Worm (Caenorhabditis elegans): ENCODE results near the gene F21C10.9.
A peak's percentile ranks its signal among the peaks of the same experiment; 100 is the strongest.

The F21C10.9 gene

DNA sequence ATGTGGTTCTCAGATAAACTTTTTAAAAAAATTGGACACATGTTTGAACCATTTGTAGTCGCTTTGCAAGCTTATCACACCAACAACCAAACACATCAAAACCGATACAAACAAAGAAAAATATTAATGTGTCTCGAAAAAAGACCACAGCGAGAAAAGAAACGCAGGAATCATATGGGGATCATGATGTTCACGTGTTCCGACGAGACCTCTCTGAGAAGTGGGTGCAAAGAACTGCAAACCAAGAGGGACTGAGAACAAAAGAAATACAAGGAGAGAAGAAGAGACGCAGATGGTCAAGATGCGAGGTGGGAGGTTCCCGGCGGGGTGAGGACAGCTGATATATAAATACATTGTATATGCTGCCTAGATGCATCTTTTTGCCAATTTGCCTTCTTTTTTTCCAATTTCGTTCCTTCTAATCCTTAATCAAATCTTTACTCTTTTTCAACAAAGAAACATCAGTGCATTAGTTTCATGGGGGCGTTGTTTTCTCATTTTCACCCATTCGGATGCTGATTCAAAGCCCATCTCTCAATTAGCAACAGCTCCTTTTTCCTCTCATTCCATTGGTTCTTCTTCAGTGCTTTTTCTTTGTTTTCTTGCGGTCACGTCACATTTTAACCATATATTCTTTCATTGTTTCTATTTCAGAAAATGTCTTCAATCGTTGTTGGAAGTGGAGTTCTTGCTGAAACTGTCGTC lies 2.7 kb downstream of the F21C10.9 start, which contains the start of gene F21C10.10 (continued):
- TF ChIP-seq lin-26 (GFP tag; IDR thresholded peaks at IDR 0.05) = peak; percentile 71; the same call in 1 of the 2 replicates
- no peak for TF ChIP-seq snpc-4 (GFP tag; optimal IDR thresholded peaks at IDR 0.05)
- peak in 2 of 4 experiments; percentile 22 to 48 for TF ChIP-seq snpc-4 (tag; optimal IDR thresholded peaks at IDR 0.05)
- TF ChIP-seq nhr-90 (tag; optimal IDR thresholded peaks at IDR 0.05) = peak; percentile 27
- TF ChIP-seq F49E8.2 (tag; optimal IDR thresholded peaks at IDR 0.05; ENCODE audit: insufficient read depth) = no peak
- no peak for TF ChIP-seq aptf-2 (GFP tag; conservative IDR thresholded peaks at IDR 0.05)
- peak; percentile 81 for TF ChIP-seq nhr-80 (tag; optimal IDR thresholded peaks at IDR 0.05)
- TF ChIP-seq sdz-38 (tag; optimal IDR thresholded peaks at IDR 0.05) = no peak
- no peak for TF ChIP-seq attf-6 (GFP tag; IDR thresholded peaks at IDR 0.05)
- TF ChIP-seq atf-7 (tag; optimal IDR thresholded peaks at IDR 0.05) = peak; percentile 68
- TF ChIP-seq cebp-1 (GFP tag; IDR thresholded peaks at IDR 0.05) = no peak
- TF ChIP-seq cebp-1 (tag; optimal IDR thresholded peaks at IDR 0.05) = peak; percentile 81
- no peak for TF ChIP-seq ets-4 (GFP tag; optimal IDR thresholded peaks at IDR 0.05)
- peak; percentile 58 for TF ChIP-seq ekl-4 (GFP tag; IDR thresholded peaks at IDR 0.05)
- TF ChIP-seq bed-2 (GFP tag; IDR thresholded peaks at IDR 0.05) = no peak
- no peak for TF ChIP-seq bed-1 (GFP tag; IDR thresholded peaks at IDR 0.05)
- peak; percentile 78 for TF ChIP-seq dox-1 (GFP tag; IDR thresholded peaks at IDR 0.05)
- no peak for TF ChIP-seq Y56A3A.18 (GFP tag; IDR thresholded peaks at IDR 0.05)
- no peak for TF ChIP-seq aptf-3 (GFP tag; IDR thresholded peaks at IDR 0.05)
- TF ChIP-seq F52B5.7 (tag; optimal IDR thresholded peaks at IDR 0.05) = no peak
- no peak for TF ChIP-seq mxl-1 (tag; optimal IDR thresholded peaks at IDR 0.05)
- TF ChIP-seq attf-5 (GFP tag; optimal IDR thresholded peaks at IDR 0.05) = peak; percentile 79
- no peak for TF ChIP-seq ztf-25 (GFP tag; IDR thresholded peaks at IDR 0.05)
- no peak for TF ChIP-seq ztf-18 (tag; optimal IDR thresholded peaks at IDR 0.05)
- TF ChIP-seq hrde-1 (tag; optimal IDR thresholded peaks at IDR 0.05; ENCODE audit: borderline replicate concordance) = no peak
- no peak for TF ChIP-seq F10E7.11 (tag; optimal IDR thresholded peaks at IDR 0.05)
- TF ChIP-seq ZK185.1 (tag; optimal IDR thresholded peaks at IDR 0.05; ENCODE audit: poor library complexity, severe bottlenecking) = peak; percentile 69
- TF ChIP-seq hlh-12 (tag; optimal IDR thresholded peaks at IDR 0.05) = no peak
- no peak for TF ChIP-seq dpl-1 (GFP tag; optimal IDR thresholded peaks at IDR 0.05)
- peak; percentile 15 for TF ChIP-seq F23B12.7 (tag; optimal IDR thresholded peaks at IDR 0.05; ENCODE audit: insufficient read depth)
- TF ChIP-seq T26A5.8 (tag; optimal IDR thresholded peaks at IDR 0.05) = no peak
- peak; percentile 52 for TF ChIP-seq unc-62 (GFP tag; optimal IDR thresholded peaks at IDR 0.05)
- no peak for TF ChIP-seq D2030.7 (GFP tag; IDR thresholded peaks at IDR 0.05)
- no peak for TF ChIP-seq nfya-2 (GFP tag; IDR thresholded peaks at IDR 0.05)
- TF ChIP-seq nfyb-1 (GFP tag; IDR thresholded peaks at IDR 0.05) = peak; percentile 75
- no peak for TF ChIP-seq ceh-100 (GFP tag; IDR thresholded peaks at IDR 0.05)
- TF ChIP-seq B0019.2 (GFP tag; conservative IDR thresholded peaks at IDR 0.05) = no peak
- no peak for TF ChIP-seq lsy-27 (tag; optimal IDR thresholded peaks at IDR 0.05; ENCODE audit: borderline replicate concordance, insufficient read depth)
- TF ChIP-seq nfya-1 (tag; optimal IDR thresholded peaks at IDR 0.05; ENCODE audit: borderline replicate concordance, insufficient read depth) = no peak
- peak; percentile 80 for TF ChIP-seq K11D2.4 (GFP tag; IDR thresholded peaks at IDR 0.05)

Data from whole organism, young adult.